Worm (Caenorhabditis elegans): ENCODE measurements around the gene ugt-40.

ce11 chrV:7093720-7094401 lies 47.9 kb downstream of the ugt-40 start, which contains the start of gene nhr-135:
- TF ChIP-seq pqm-1 (tag; optimal IDR thresholded peaks at IDR 0.05) (no peak), pros-1 (tag; optimal IDR thresholded peaks at IDR 0.05) (no peak)
